Fruit fly (Drosophila melanogaster) whole organism, embryonic: ENCODE results near the gene wb.

Experiments used
- Aef1 ChIP-seq: fragments of 200-800 bp; sonication (Bioruptor generic); IDR thresholded peaks from 3 replicates; pipeline ENCODE4 v1.3.6; 2022; ENCODE audit warnings: missing biosample characterization, missing genetic modification characterization
- Awh ChIP-seq: fragments of 200-800 bp; sonication (Bioruptor generic); IDR thresholded peaks from 2 replicates; pipeline ENCODE4, ENCODE4 v1.3.6; 2022; ENCODE audit warnings: missing biosample characterization, missing genetic modification characterization
- CG11696 ChIP-seq: fragments of 200-800 bp; sonication (Bioruptor generic); IDR thresholded peaks from 2 replicates; pipeline ENCODE4 v1.3.6; 2022; ENCODE audit warnings: missing biosample characterization, missing genetic modification characterization
- CG11723 ChIP-seq: fragments of 200-800 bp; sonication (Bioruptor generic); optimal IDR thresholded peaks from 2 replicates; lab custom pipeline; 2017; ENCODE audit warnings: missing biosample characterization, mild to moderate bottlenecking, missing genetic modification characterization
- CG12769 ChIP-seq: fragments of 200-800 bp; sonication (Bioruptor generic); optimal IDR thresholded peaks from 2 replicates; lab custom pipeline; 2019; ENCODE audit warnings: missing biosample characterization, mild to moderate bottlenecking, missing genetic modification characterization, moderate library complexity
- CG13424 ChIP-seq: fragments of 200-800 bp; sonication (Bioruptor generic); optimal IDR thresholded peaks from 2 replicates; lab custom pipeline; 2019; ENCODE audit warnings: missing biosample characterization, mild to moderate bottlenecking, missing genetic modification characterization, moderate library complexity
- CG14050 ChIP-seq: fragments of 200-800 bp; sonication (Bioruptor generic); IDR thresholded peaks from 3 replicates; pipeline ENCODE4 v1.3.6; 2022; ENCODE audit warnings: missing biosample characterization, missing genetic modification characterization
- CG14710 ChIP-seq: fragments of 200-800 bp; sonication (Bioruptor generic); optimal IDR thresholded peaks from 3 replicates; lab custom pipeline; 2019; ENCODE audit warnings: missing biosample characterization, mild to moderate bottlenecking, missing genetic modification characterization, moderate library complexity
- CG17802 ChIP-seq: fragments of 200-800 bp; sonication (Bioruptor generic); optimal IDR thresholded peaks from 2 replicates; lab custom pipeline; 2018; ENCODE audit warnings: missing biosample characterization, mild to moderate bottlenecking, missing genetic modification characterization, moderate library complexity
- CG17829 ChIP-seq: fragments of 200-800 bp; optimal IDR thresholded peaks from 2 replicates; lab custom pipeline; 2019; ENCODE audit warnings: missing biosample characterization, mild to moderate bottlenecking, missing genetic modification characterization, moderate library complexity
- CG18262 ChIP-seq: fragments of 200-800 bp; optimal IDR thresholded peaks from 3 replicates; lab custom pipeline; 2019; ENCODE audit warnings: missing biosample characterization, mild to moderate bottlenecking, missing genetic modification characterization, moderate library complexity
- CG30431 ChIP-seq: fragments of 200-800 bp; sonication (Bioruptor generic); optimal IDR thresholded peaks from 2 replicates; lab custom pipeline; 2017; ENCODE audit warnings: missing biosample characterization, missing genetic modification characterization
- CG31224 ChIP-seq: fragments of 200-800 bp; sonication (Bioruptor generic); IDR thresholded peaks from 2 replicates; pipeline ENCODE4 v1.3.6; 2022; ENCODE audit warnings: missing biosample characterization, missing genetic modification characterization
- CG31441 ChIP-seq: fragments of 200-800 bp; sonication (Bioruptor generic); IDR thresholded peaks from 2 replicates; pipeline ENCODE4 v1.3.6; 2022; ENCODE audit warnings: missing biosample characterization, missing genetic modification characterization
- CG4424 ChIP-seq: fragments of 200-800 bp; sonication (Bioruptor generic); optimal IDR thresholded peaks from 3 replicates; lab custom pipeline; 2016; ENCODE audit warnings: missing biosample characterization, missing genetic modification characterization
- CG6683 ChIP-seq: fragments of 200-800 bp; sonication (Bioruptor generic); optimal IDR thresholded peaks from 2 replicates; lab custom pipeline; 2017; ENCODE audit warnings: missing biosample characterization, mild to moderate bottlenecking, missing genetic modification characterization, missing genetic modification reagents
- CG8478 ChIP-seq: fragments of >200 bp; optimal IDR thresholded peaks from 2 replicates; lab custom pipeline; 2018
- CG9817 ChIP-seq: fragments of 200-800 bp; sonication (Bioruptor generic); optimal IDR thresholded peaks from 2 replicates; lab custom pipeline; 2018; ENCODE audit warnings: missing biosample characterization, mild to moderate bottlenecking, missing genetic modification characterization, moderate library complexity
- Deaf1 ChIP-seq: fragments of 200-800 bp; optimal IDR thresholded peaks from 3 replicates; lab custom pipeline; 2019; ENCODE audit warnings: missing biosample characterization, mild to moderate bottlenecking, missing genetic modification characterization, moderate library complexity
- Dip3 ChIP-seq: fragments of 200-800 bp; sonication (Bioruptor generic); optimal IDR thresholded peaks from 3 replicates; lab custom pipeline; 2016; ENCODE audit warnings: missing biosample characterization, missing genetic modification characterization
- E2f2 ChIP-seq: fragments of 200-800 bp; sonication (Bioruptor generic); IDR thresholded peaks from 2 replicates; pipeline ENCODE4 v1.3.6; 2022; ENCODE audit warnings: missing biosample characterization, missing genetic modification characterization
- Eip74EF ChIP-seq, 2 experiments: fragments of 200-800 bp in 1 of 2; fragments of >200 bp in 1 of 2; sonication (Bioruptor generic) in 1 of 2; optimal IDR thresholded peaks; 2 replicates each; lab custom pipeline; 2017 to 2019; ENCODE audit warnings: missing biosample characterization in 2 of 2, missing genetic modification characterization in 2 of 2, mild to moderate bottlenecking in 1 of 2, moderate library complexity in 1 of 2
- Hr51 ChIP-seq, 2 experiments: fragments of 200-800 bp; sonication (Bioruptor generic); optimal IDR thresholded peaks; 2 replicates in 1 of 2; 3 replicates in 1 of 2; lab custom pipeline; 2016 to 2018; ENCODE audit warnings: missing biosample characterization in 2 of 2, missing genetic modification characterization in 2 of 2, mild to moderate bottlenecking in 1 of 2, moderate library complexity in 1 of 2
- Mrtf ChIP-seq: fragments of 200-800 bp; sonication (Bioruptor generic); IDR thresholded peaks from 3 replicates; pipeline ENCODE4 v1.3.6; 2022; ENCODE audit warnings: missing biosample characterization, missing genetic modification characterization
- Nf-YC ChIP-seq: fragments of 200-800 bp; optimal IDR thresholded peaks from 3 replicates; lab custom pipeline; 2019; ENCODE audit warnings: missing biosample characterization, mild to moderate bottlenecking, missing genetic modification characterization, moderate library complexity
- TFAM ChIP-seq: fragments of 200-800 bp; sonication (Bioruptor generic); optimal IDR thresholded peaks from 2 replicates; lab custom pipeline; 2017; ENCODE audit warnings: missing biosample characterization, missing genetic modification characterization, inconsistent platforms
- Vsx1 ChIP-seq: fragments of 200-800 bp; sonication (Bioruptor generic); optimal IDR thresholded peaks from 2 replicates; lab custom pipeline; 2017; ENCODE audit warnings: missing biosample characterization, mild to moderate bottlenecking, missing genetic modification characterization, missing genetic modification reagents
- Xbp1 ChIP-seq: fragments of 200-800 bp; sonication (Bioruptor generic); optimal IDR thresholded peaks from 3 replicates; lab custom pipeline; 2016; ENCODE audit warnings: missing biosample characterization, mild to moderate bottlenecking, missing genetic modification characterization
- Xrp1 ChIP-seq: fragments of 200-800 bp; sonication (Bioruptor generic); IDR thresholded peaks from 2 replicates; pipeline ENCODE4 v1.3.6; 2022; ENCODE audit warnings: missing biosample characterization, missing genetic modification characterization
- ab ChIP-seq: fragments of 200-800 bp; sonication (Bioruptor generic); optimal IDR thresholded peaks from 2 replicates; lab custom pipeline; 2016; ENCODE audit warnings: missing biosample characterization, missing genetic modification characterization
- ash1 ChIP-seq: fragments of 200-800 bp; sonication (Bioruptor generic); optimal IDR thresholded peaks from 2 replicates; lab custom pipeline; 2018; ENCODE audit warnings: missing biosample characterization, mild to moderate bottlenecking, missing genetic modification characterization
- caup ChIP-seq: fragments of 200-800 bp; sonication (Bioruptor generic); optimal IDR thresholded peaks from 3 replicates; lab custom pipeline; 2017; ENCODE audit warnings: missing biosample characterization, mild to moderate bottlenecking, missing genetic modification characterization, moderate library complexity; ENCODE audit not compliant: severe bottlenecking
- cwo ChIP-seq: fragments of 200-800 bp; sonication (Bioruptor generic); optimal IDR thresholded peaks from 3 replicates; lab custom pipeline; 2017; ENCODE audit warnings: missing biosample characterization, missing genetic modification characterization, mild to moderate bottlenecking, moderate library complexity, missing genetic modification reagents
- eve ChIP-seq, 2 experiments: fragments of >200 bp; optimal IDR thresholded peaks; 2 replicates each; lab custom pipeline; 2017; ENCODE audit warnings: missing biosample characterization in 2 of 2, missing genetic modification characterization in 2 of 2
- ewg ChIP-seq: fragments of 200-800 bp; sonication (Bioruptor generic); optimal IDR thresholded peaks from 3 replicates; lab custom pipeline; 2017; ENCODE audit warnings: mild to moderate bottlenecking, missing biosample characterization, missing genetic modification reagents, missing genetic modification characterization
- fd102C ChIP-seq: fragments of 200-800 bp; sonication (Bioruptor generic); optimal IDR thresholded peaks from 2 replicates; lab custom pipeline; 2018; ENCODE audit warnings: missing biosample characterization, mild to moderate bottlenecking, missing genetic modification characterization, moderate library complexity
- gsb ChIP-seq: fragments of 200-800 bp; sonication (Bioruptor generic); IDR thresholded peaks from 2 replicates; pipeline ENCODE4 v1.3.6; 2022; ENCODE audit warnings: missing biosample characterization, missing genetic modification characterization
- jigr1 ChIP-seq: fragments of 200-800 bp; sonication (Bioruptor generic); IDR thresholded peaks from 3 replicates; pipeline ENCODE4 v1.3.6; 2022; ENCODE audit warnings: missing biosample characterization, missing genetic modification characterization
- lab ChIP-seq: fragments of 200-800 bp; sonication (Bioruptor generic); optimal IDR thresholded peaks from 3 replicates; lab custom pipeline; 2017; ENCODE audit warnings: missing biosample characterization, missing genetic modification characterization, mild to moderate bottlenecking, moderate library complexity, missing genetic modification reagents
- lov ChIP-seq, 2 experiments: fragments of 200-800 bp in 1 of 2; fragments of >200 bp in 1 of 2; sonication (Bioruptor generic) in 1 of 2; IDR thresholded peaks in 1 of 2; optimal IDR thresholded peaks in 1 of 2; 2 replicates in 1 of 2; 3 replicates in 1 of 2; pipeline versions ENCODE4 v1.3.6 to Lab custom; 2017 to 2022; ENCODE audit warnings: missing biosample characterization in 1 of 2, missing genetic modification characterization in 1 of 2
- maf-S ChIP-seq: fragments of 200-800 bp; sonication (Bioruptor generic); optimal IDR thresholded peaks from 2 replicates; lab custom pipeline; 2016; ENCODE audit warnings: missing biosample characterization, missing genetic modification characterization
- nerfin-2 ChIP-seq: fragments of 200-800 bp; sonication (Bioruptor generic); IDR thresholded peaks from 2 replicates; pipeline ENCODE4 v1.3.6; 2022; ENCODE audit warnings: missing biosample characterization, missing genetic modification characterization; ENCODE audit not compliant: partially characterized antibody
- oc ChIP-seq: fragments of 200-800 bp; sonication (Bioruptor generic); optimal IDR thresholded peaks from 2 replicates; lab custom pipeline; 2018; ENCODE audit warnings: missing biosample characterization, mild to moderate bottlenecking, missing genetic modification characterization, moderate library complexity
- slou ChIP-seq: fragments of 200-800 bp; sonication (Bioruptor generic); optimal IDR thresholded peaks from 3 replicates; lab custom pipeline; 2016; ENCODE audit warnings: missing biosample characterization, missing genetic modification characterization
- tio ChIP-seq: fragments of 200-800 bp; sonication (Bioruptor generic); optimal IDR thresholded peaks from 2 replicates; lab custom pipeline; 2017; ENCODE audit warnings: missing biosample characterization, missing genetic modification characterization, inconsistent platforms
- tll ChIP-seq, 2 experiments: fragments of 200-800 bp in 1 of 2; fragments of >200 bp in 1 of 2; sonication (Bioruptor generic) in 1 of 2; optimal IDR thresholded peaks; 2 replicates each; lab custom pipeline; 2017 to 2019; ENCODE audit warnings: missing biosample characterization in 2 of 2, missing genetic modification characterization in 2 of 2, mild to moderate bottlenecking in 1 of 2, moderate library complexity in 1 of 2
- tup ChIP-seq: fragments of 200-800 bp; sonication (Bioruptor generic); optimal IDR thresholded peaks from 2 replicates; lab custom pipeline; 2016; ENCODE audit warnings: missing biosample characterization, mild to moderate bottlenecking, missing genetic modification characterization, moderate library complexity
- vnd ChIP-seq: fragments of 200-800 bp; sonication (Bioruptor generic); IDR thresholded peaks from 3 replicates; pipeline ENCODE4 v1.3.6; 2022; ENCODE audit warnings: missing biosample characterization, missing genetic modification characterization; ENCODE audit not compliant: partially characterized antibody
- vvl ChIP-seq: fragments of 200-800 bp; sonication (Bioruptor generic); IDR thresholded peaks from 2 replicates; pipeline ENCODE4 v1.3.6; 2022; ENCODE audit warnings: missing biosample characterization, missing genetic modification characterization

Gene wb

DNA sequence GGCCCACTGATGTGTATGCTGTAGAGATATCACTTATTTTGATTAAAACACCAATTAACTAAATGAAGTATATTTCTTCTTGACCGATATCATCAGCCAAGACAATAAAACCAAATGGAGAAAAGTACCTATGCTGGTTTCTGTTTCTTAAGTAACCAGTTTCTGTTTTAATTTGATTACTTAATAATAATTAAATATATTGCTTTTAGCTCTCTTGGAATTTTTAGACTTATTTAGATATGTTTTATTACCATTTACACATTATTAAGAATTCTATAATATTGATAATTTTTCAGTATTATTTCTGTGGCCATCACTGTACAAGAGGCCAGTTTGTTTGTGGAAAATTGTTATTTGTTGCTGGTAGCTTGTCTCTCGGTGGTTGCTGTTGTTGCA, 104.4 kb downstream of the wb start (continued):
- TF ChIP-seq CG18262 (tag; lab: Kevin White, UChicago) (peak; percentile 85), CG11723 (GFP tag; lab: Kevin White, UChicago) (no peak), cwo (GFP tag; lab: Kevin White, UChicago) (peak; percentile 48), caup (GFP tag; lab: Kevin White, UChicago) (peak; percentile 8), CG31441 (GFP tag; lab: Robert Waterston, UW) (peak; percentile 81), jigr1 (GFP tag; lab: Robert Waterston, UW) (0 out of 3 replicates have a peak, but pooled peaks have one; percentile 29), ewg (peak; percentile 20), Mrtf (GFP tag; lab: Robert Waterston, UW) (no peak), CG8478 (lab: Kevin White, UChicago) (no peak), eve (GFP tag; optimal IDR thresholded peaks at IDR 0.05; lab: Kevin White, UChicago) (no peak), Xrp1 (peak; percentile 47; the same call in 1 of the 2 replicates), vnd (GFP tag; lab: Robert Waterston, UW) (no peak), nerfin-2 (no peak), gsb (no peak), CG17802 (tag; lab: Kevin White, UChicago) (no peak), Vsx1 (GFP tag; lab: Kevin White, UChicago) (no peak), CG11696 (GFP tag; lab: Robert Waterston, UW) (peak; percentile 68; the same call in 1 of the 2 replicates), E2f2 (GFP tag; lab: Robert Waterston, UW) (peak; percentile 21; the same call in 1 of the 2 replicates), CG30431 (peak; percentile 33), Deaf1 (tag; lab: Kevin White, UChicago) (no peak), Xbp1 (GFP tag; lab: Kevin White, UChicago) (peak; percentile 54), TFAM (GFP tag; lab: Kevin White, UChicago) (no peak), fd102C (GFP tag; lab: Kevin White, UChicago) (no peak), Dip3 (no peak), Awh (GFP tag; lab: Robert Waterston, UW) (no peak), lab (GFP tag; lab: Kevin White, UChicago) (peak; percentile 33), tll (GFP tag; optimal IDR thresholded peaks at IDR 0.05; lab: Kevin White, UChicago) (no peak), vvl (GFP tag; lab: Robert Waterston, UW) (peak; percentile 39; the same call in 1 of the 2 replicates), CG14710 (peak; percentile 70), Hr51 (GFP tag; optimal IDR thresholded peaks at IDR 0.05; lab: Kevin White, UChicago) (peak in 1 of 2 experiments; percentile 77), tio (GFP tag; lab: Kevin White, UChicago) (no peak), CG4424 (GFP tag; lab: Kevin White, UChicago) (peak; percentile 44), CG6683 (GFP tag; lab: Kevin White, UChicago) (peak; percentile 12), CG14050 (GFP tag; lab: Robert Waterston, UW) (no peak), CG31224 (no peak), Nf-YC (tag; lab: Kevin White, UChicago) (peak; percentile 42), CG12769 (tag; lab: Kevin White, UChicago) (no peak), slou (GFP tag; lab: Kevin White, UChicago) (peak; percentile 21), Aef1 (no peak), CG17829 (tag; lab: Kevin White, UChicago) (peak; percentile 65), tup (no peak), ash1 (GFP tag; lab: Kevin White, UChicago) (no peak), ab (GFP tag; lab: Kevin White, UChicago) (no peak), Eip74EF (GFP tag; optimal IDR thresholded peaks at IDR 0.05; lab: Kevin White, UChicago) (peak in 1 of 2 experiments; percentile 59), lov (optimal IDR thresholded peaks at IDR 0.05; lab: Kevin White, UChicago) (no peak), lov (GFP tag; IDR thresholded peaks at IDR 0.05; lab: Robert Waterston, UW) (no peak), CG13424 (tag; lab: Kevin White, UChicago) (no peak), oc (tag; lab: Kevin White, UChicago) (peak; percentile 13), maf-S (no peak), CG9817 (tag; lab: Kevin White, UChicago) (no peak)
